Fruit fly (Drosophila melanogaster): ENCODE data around the gene CG16721.

CG16721 gene

DNA sequence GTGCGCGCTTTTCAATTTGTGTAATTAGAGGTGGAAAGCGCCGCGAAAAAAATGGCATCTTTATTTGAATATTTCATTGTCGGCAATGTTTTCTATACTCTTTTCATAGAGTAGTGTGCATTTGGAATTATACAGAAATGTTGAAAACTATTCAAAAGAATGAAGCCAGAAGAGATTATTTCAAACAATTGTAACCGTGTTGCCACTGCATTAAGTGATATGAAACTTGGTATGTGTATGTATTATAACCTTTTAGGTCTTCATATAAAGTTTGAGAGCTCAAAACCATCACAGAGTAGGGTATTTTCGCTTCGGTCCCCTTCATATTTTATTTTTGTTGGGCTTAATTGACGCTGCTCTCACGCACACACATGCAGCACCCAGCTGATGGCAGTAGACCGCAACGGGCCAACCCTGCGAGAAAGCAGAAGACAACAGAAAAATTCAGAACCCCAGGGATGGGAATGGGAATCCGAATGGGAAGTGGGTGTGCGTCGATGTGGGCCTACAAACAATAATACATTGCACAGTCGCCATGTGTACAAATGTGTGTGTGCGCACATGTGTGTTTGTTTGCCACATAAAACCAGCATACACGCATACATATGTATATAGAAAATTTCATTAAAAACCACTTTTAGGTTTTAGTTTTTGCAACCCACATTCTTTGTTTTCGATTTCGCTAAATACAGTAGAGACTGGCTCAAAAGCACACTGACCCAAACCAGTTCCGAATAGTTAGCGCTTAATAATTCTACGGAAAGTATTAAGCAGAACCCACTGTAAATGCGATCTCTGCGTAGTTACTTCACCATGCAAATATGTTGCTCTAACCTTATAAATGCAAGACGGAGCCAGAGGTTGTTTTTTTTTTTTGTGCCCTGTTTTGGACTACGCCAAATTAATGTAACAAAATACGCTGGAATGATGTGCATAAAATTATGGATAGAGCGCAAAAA lies 15.1 kb downstream of the CG16721 start:
- TF ChIP-seq CG10274 (GFP tag; optimal IDR thresholded peaks at IDR 0.05) (peak; percentile 36), CG1024 (GFP tag; IDR thresholded peaks at IDR 0.05) (no peak), vvl (GFP tag; IDR thresholded peaks at IDR 0.05) (0 out of 2 replicates have a peak, but pooled peaks have one; percentile 20), CG5245 (GFP tag; optimal IDR thresholded peaks at IDR 0.05) (no peak), bowl (GFP tag; IDR thresholded peaks at IDR 0.05) (no peak), Blimp-1 (GFP tag; optimal IDR thresholded peaks at IDR 0.05) (peak; percentile 17), CG3838 (GFP tag; optimal IDR thresholded peaks at IDR 0.05) (no peak), CG34376 (GFP tag; optimal IDR thresholded peaks at IDR 0.05) (no peak), CG12219 (GFP tag; optimal IDR thresholded peaks at IDR 0.05) (no peak), lilli (GFP tag; optimal IDR thresholded peaks at IDR 0.05) (no peak), NC2β (GFP tag; optimal IDR thresholded peaks at IDR 0.05) (no peak), Camta (GFP tag; optimal IDR thresholded peaks at IDR 0.05) (no peak), CG9817 (tag; optimal IDR thresholded peaks at IDR 0.05) (peak; percentile 10), corto (GFP tag; optimal IDR thresholded peaks at IDR 0.05) (no peak), CG3065 (GFP tag; optimal IDR thresholded peaks at IDR 0.05) (no peak), hbn (GFP tag; IDR thresholded peaks at IDR 0.05; ENCODE audit: partially characterized antibody) (no peak), GATAe (GFP tag; conservative IDR thresholded peaks at IDR 0.05) (no peak), abd-A (tag; optimal IDR thresholded peaks at IDR 0.05) (no peak), croc (GFP tag; conservative IDR thresholded peaks at IDR 0.05) (no peak), CG11695 (GFP tag; IDR thresholded peaks at IDR 0.05) (no peak), CG13123 (GFP tag; optimal IDR thresholded peaks at IDR 0.05) (no peak), ftz-f1 (GFP tag; optimal IDR thresholded peaks at IDR 0.05) (no peak), dimm (GFP tag; IDR thresholded peaks at IDR 0.05) (no peak), Hr39 (optimal IDR thresholded peaks at IDR 0.05) (no peak), unc-4 (GFP tag; IDR thresholded peaks at IDR 0.05; ENCODE audit: partially characterized antibody) (no peak), pho (GFP tag; optimal IDR thresholded peaks at IDR 0.05) (no peak), CG11504 (tag; optimal IDR thresholded peaks at IDR 0.05) (peak; percentile 40), nerfin-1 (tag; optimal IDR thresholded peaks at IDR 0.05) (no peak), emc (GFP tag; optimal IDR thresholded peaks at IDR 0.05) (no peak), zfh2 (GFP tag; optimal IDR thresholded peaks at IDR 0.05) (peak; percentile 3), Med (GFP tag) (peak; percentile 69), CG12942 (GFP tag; optimal IDR thresholded peaks at IDR 0.05) (no peak), ara (GFP tag; IDR thresholded peaks at IDR 0.05) (no peak), CG12659 (GFP tag; optimal IDR thresholded peaks at IDR 0.05) (no peak), mld (GFP tag; IDR thresholded peaks at IDR 0.05; ENCODE audit: partially characterized antibody) (no peak), otp (GFP tag; IDR thresholded peaks at IDR 0.05) (no peak), prd (optimal IDR thresholded peaks at IDR 0.05) (no peak), prd (GFP tag; IDR thresholded peaks at IDR 0.05) (no peak), crol (GFP tag; IDR thresholded peaks at IDR 0.05) (no peak), repo (GFP tag; optimal IDR thresholded peaks at IDR 0.05) (peak; percentile 15), E2f1 (GFP tag; IDR thresholded peaks at IDR 0.05) (no peak), Antp (GFP tag; optimal IDR thresholded peaks at IDR 0.05) (no peak), CG17328 (GFP tag; IDR thresholded peaks at IDR 0.05) (0 out of 2 replicates have a peak, but pooled peaks have one; percentile 14), Elba2 (GFP tag; optimal IDR thresholded peaks at IDR 0.05) (no peak), hb (GFP tag; IDR thresholded peaks at IDR 0.05; ENCODE audit: partially characterized antibody) (no peak), Hr78 (GFP tag; optimal IDR thresholded peaks at IDR 0.05) (no peak), org-1 (GFP tag; optimal IDR thresholded peaks at IDR 0.05) (no peak), CG1647 (GFP tag; optimal IDR thresholded peaks at IDR 0.05) (no peak), gro (GFP tag; optimal IDR thresholded peaks at IDR 0.05) (no peak), CG17385 (GFP tag; optimal IDR thresholded peaks at IDR 0.05) (no peak)
